Worm (Caenorhabditis elegans) whole organism, late embryonic: ENCODE results near the gene nlp-6.

Source experiments
- dmd-4 ChIP-seq: sonication (generic microtip); optimal IDR thresholded peaks from 2 replicates; lab custom pipeline; 2016; ENCODE audit warnings: borderline replicate concordance, missing genetic modification characterization, missing compliant biosample characterization
- eyg-1 ChIP-seq: sonication (generic microtip); optimal IDR thresholded peaks from 2 replicates; lab custom pipeline; 2016; ENCODE audit warnings: missing genotype, missing genetic modification characterization, missing compliant biosample characterization

DNA sequence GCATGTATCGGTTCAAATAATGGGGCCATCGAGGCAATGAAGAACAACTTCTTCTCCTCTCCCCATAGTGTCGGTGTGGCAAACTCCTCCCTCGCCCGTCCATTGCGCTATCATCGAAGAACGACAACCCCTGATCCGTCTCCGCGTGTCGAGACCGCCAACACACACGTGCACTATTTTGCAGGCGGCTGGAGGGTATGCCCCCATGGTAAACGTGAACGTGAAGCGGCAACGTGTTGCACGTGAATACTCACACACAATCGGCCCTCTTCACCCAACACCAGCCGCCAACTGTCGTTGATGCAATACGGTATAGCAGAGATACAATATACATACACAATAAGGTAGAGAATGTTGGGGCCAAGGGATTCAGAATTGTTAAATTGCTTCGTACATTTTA, 29.1 kb upstream of the nlp-6 start:
- TF ChIP-seq eyg-1 (no peak), dmd-4 (tag; lab: Kevin White, UChicago) (no peak)
